Fruit fly (Drosophila melanogaster) whole organism, adult: ENCODE measurements around the gene dysc.

ENCODE experiments used
- CG12768 ChIP-seq: fragments of 200-800 bp; sonication (Bioruptor generic); optimal IDR thresholded peaks from 2 replicates; lab custom pipeline; 2017; ENCODE audit warnings: missing biosample characterization, missing genetic modification characterization, mild to moderate bottlenecking, moderate library complexity, missing genetic modification reagents
- CG33017 ChIP-seq: fragments of 200-800 bp; sonication (Bioruptor generic); optimal IDR thresholded peaks from 2 replicates; lab custom pipeline; 2018; ENCODE audit warnings: missing biosample characterization, mild to moderate bottlenecking, missing genetic modification characterization, moderate library complexity
- CG7101 ChIP-seq: fragments of 200-800 bp; sonication (Bioruptor generic); optimal IDR thresholded peaks from 2 replicates; lab custom pipeline; 2018; ENCODE audit warnings: missing biosample characterization, mild to moderate bottlenecking, missing genetic modification characterization, moderate library complexity
- Clk ChIP-seq: fragments of 200-800 bp; sonication (Bioruptor generic); optimal IDR thresholded peaks from 2 replicates; lab custom pipeline; 2017; ENCODE audit warnings: missing biosample characterization, missing genetic modification characterization
- bab1 ChIP-seq: fragments of 200-800 bp; sonication (Bioruptor generic); optimal IDR thresholded peaks from 3 replicates; lab custom pipeline; 2019; ENCODE audit warnings: missing biosample characterization, mild to moderate bottlenecking, missing genetic modification characterization, moderate library complexity
- cnc ChIP-seq, 2 experiments: fragments of >200 bp; optimal IDR thresholded peaks; 2 replicates each; lab custom pipeline; 2017
- kay ChIP-seq: fragments of 200-800 bp; sonication (Bioruptor generic); peaks from one replicate; lab custom pipeline; 2016; ENCODE audit warnings: missing biosample characterization, missing genetic modification characterization, borderline replicate concordance
- ovo ChIP-seq: fragments of 200-800 bp; sonication (Bioruptor generic); optimal IDR thresholded peaks from 2 replicates; lab custom pipeline; 2016; ENCODE audit warnings: missing biosample characterization, missing genetic modification characterization
- toe ChIP-seq: fragments of 200-800 bp; sonication (Bioruptor generic); optimal IDR thresholded peaks from 2 replicates; lab custom pipeline; 2016; ENCODE audit warnings: missing biosample characterization, missing genetic modification characterization

- TF ChIP-seq toe (GFP tag; lab: Kevin White, UChicago) (no peak), cnc (optimal IDR thresholded peaks at IDR 0.05; lab: Kevin White, UChicago) (no peak), bab1 (GFP tag; lab: Kevin White, UChicago) (no peak), CG12768 (no peak), CG7101 (tag; lab: Kevin White, UChicago) (no peak), kay (GFP tag; lab: Kevin White, UChicago) (no peak), ovo (GFP tag; lab: Kevin White, UChicago) (no peak), Clk (GFP tag; lab: Kevin White, UChicago) (no peak), CG33017 (tag; lab: Kevin White, UChicago) (no peak)
Observed at dm6 chr3L:13949440-13950066, 46.5 kb upstream of the dysc start.
